Fruit fly (Drosophila melanogaster): Measurements from ENCODE around the gene Lam.

The Lam gene

dm6 chr2L:5532061-5532460 is 10.2 kb upstream of the Lam start, which contains the start of gene Coq6 (continued):
- no peak for TF ChIP-seq onecut (GFP tag; IDR thresholded peaks at IDR 0.05)
- no peak for TF ChIP-seq en (GFP tag; optimal IDR thresholded peaks at IDR 0.05)
- TF ChIP-seq CG11695 (GFP tag; IDR thresholded peaks at IDR 0.05), result no peak
- TF ChIP-seq kni (GFP tag; optimal IDR thresholded peaks at IDR 0.05), result no peak
- no peak for TF ChIP-seq CG31388 (GFP tag; optimal IDR thresholded peaks at IDR 0.05)
- no peak for TF ChIP-seq Lim3 (GFP tag; IDR thresholded peaks at IDR 0.05)
- no peak for TF ChIP-seq Ravus (GFP tag; IDR thresholded peaks at IDR 0.05)
- peak in 1 of 2 experiments; percentile 11 for TF ChIP-seq crp (GFP tag; optimal IDR thresholded peaks at IDR 0.05)
- no peak for TF ChIP-seq dm (GFP tag; optimal IDR thresholded peaks at IDR 0.05)
- TF ChIP-seq sr (GFP tag; IDR thresholded peaks at IDR 0.05), result no peak
- no peak for TF ChIP-seq CG13775 (GFP tag; optimal IDR thresholded peaks at IDR 0.05)
- peak; percentile 62 for TF ChIP-seq BEAF-32 (GFP tag; optimal IDR thresholded peaks at IDR 0.05)
- peak; percentile 47; the same call in 1 of the 2 replicates for TF ChIP-seq Bgb (GFP tag; IDR thresholded peaks at IDR 0.05; ENCODE audit: partially characterized antibody)
- peak; percentile 68 for TF ChIP-seq unc-4 (GFP tag; IDR thresholded peaks at IDR 0.05; ENCODE audit: partially characterized antibody)
- no peak for TF ChIP-seq CG18599 (GFP tag; optimal IDR thresholded peaks at IDR 0.05)
- peak; percentile 67; the same call in 1 of the 4 replicates for TF ChIP-seq chinmo (GFP tag; IDR thresholded peaks at IDR 0.05; ENCODE audit: partially characterized antibody)
- no peak for TF ChIP-seq gt (GFP tag; IDR thresholded peaks at IDR 0.05)
- TF ChIP-seq CG10959 (GFP tag; IDR thresholded peaks at IDR 0.05), result no peak
- TF ChIP-seq sens (GFP tag), result peak; percentile 76
- no peak for TF ChIP-seq pho (GFP tag; optimal IDR thresholded peaks at IDR 0.05)
- no peak for TF ChIP-seq CG15696 (tag; optimal IDR thresholded peaks at IDR 0.05)
- TF ChIP-seq gsb (GFP tag; IDR thresholded peaks at IDR 0.05), result no peak
- TF ChIP-seq psq (GFP tag; optimal IDR thresholded peaks at IDR 0.05), result no peak
- TF ChIP-seq Sox100B (GFP tag; optimal IDR thresholded peaks at IDR 0.05), result no peak
- TF ChIP-seq ase (GFP tag; IDR thresholded peaks at IDR 0.05), result no peak
- TF ChIP-seq salm (tag; optimal IDR thresholded peaks at IDR 0.05), result no peak
- no peak for TF ChIP-seq insv (GFP tag; optimal IDR thresholded peaks at IDR 0.05)
- no peak for TF ChIP-seq HmgD (GFP tag; optimal IDR thresholded peaks at IDR 0.05)
- no peak; the same call in 1 of the 2 replicates for TF ChIP-seq NFAT (GFP tag; IDR thresholded peaks at IDR 0.05)
- no peak for TF ChIP-seq CG2120 (GFP tag; optimal IDR thresholded peaks at IDR 0.05)
- TF ChIP-seq org-1 (GFP tag; optimal IDR thresholded peaks at IDR 0.05), result no peak
- no peak for TF ChIP-seq CG3281 (GFP tag; optimal IDR thresholded peaks at IDR 0.05)
- no peak for TF ChIP-seq crc (GFP tag; optimal IDR thresholded peaks at IDR 0.05)
- TF ChIP-seq CG8359 (GFP tag; optimal IDR thresholded peaks at IDR 0.05; ENCODE audit: borderline replicate concordance), result no peak
- no peak for TF ChIP-seq vfl (GFP tag; optimal IDR thresholded peaks at IDR 0.05)
- TF ChIP-seq dati (GFP tag; IDR thresholded peaks at IDR 0.05), result no peak
- TF ChIP-seq sna (GFP tag; IDR thresholded peaks at IDR 0.05; ENCODE audit: partially characterized antibody), result peak; percentile 63
- no peak for TF ChIP-seq CG8478 (optimal IDR thresholded peaks at IDR 0.05)
- TF ChIP-seq Opbp (GFP tag; IDR thresholded peaks at IDR 0.05; ENCODE audit: partially characterized antibody), result peak; percentile 53; the same call in 2 of the 3 replicates
- peak; percentile 71; the same call in 1 of the 2 replicates for TF ChIP-seq MBD-R2 (GFP tag; IDR thresholded peaks at IDR 0.05)
- no peak for TF ChIP-seq unpg (GFP tag; optimal IDR thresholded peaks at IDR 0.05)
- TF ChIP-seq Atf-2 (GFP tag; optimal IDR thresholded peaks at IDR 0.05), result no peak
- TF ChIP-seq HHEX (GFP tag; optimal IDR thresholded peaks at IDR 0.05), result no peak
- TF ChIP-seq Dad (GFP tag; optimal IDR thresholded peaks at IDR 0.05), result no peak
- TF ChIP-seq jigr1 (GFP tag; IDR thresholded peaks at IDR 0.05), result no peak
- no peak for TF ChIP-seq mirr (GFP tag; optimal IDR thresholded peaks at IDR 0.05)
- no peak for TF ChIP-seq dpn (GFP tag; optimal IDR thresholded peaks at IDR 0.05)
- no peak for TF ChIP-seq MTF-1 (GFP tag; optimal IDR thresholded peaks at IDR 0.05; ENCODE audit: borderline replicate concordance)
- no peak for TF ChIP-seq nau (GFP tag; optimal IDR thresholded peaks at IDR 0.05)
- TF ChIP-seq Max (GFP tag; optimal IDR thresholded peaks at IDR 0.05), result no peak
- no peak for TF ChIP-seq Spps (tag; optimal IDR thresholded peaks at IDR 0.05)

Measured in whole organism, embryonic.